Worm (Caenorhabditis elegans): ENCODE data around the gene spig-3.

DNA sequence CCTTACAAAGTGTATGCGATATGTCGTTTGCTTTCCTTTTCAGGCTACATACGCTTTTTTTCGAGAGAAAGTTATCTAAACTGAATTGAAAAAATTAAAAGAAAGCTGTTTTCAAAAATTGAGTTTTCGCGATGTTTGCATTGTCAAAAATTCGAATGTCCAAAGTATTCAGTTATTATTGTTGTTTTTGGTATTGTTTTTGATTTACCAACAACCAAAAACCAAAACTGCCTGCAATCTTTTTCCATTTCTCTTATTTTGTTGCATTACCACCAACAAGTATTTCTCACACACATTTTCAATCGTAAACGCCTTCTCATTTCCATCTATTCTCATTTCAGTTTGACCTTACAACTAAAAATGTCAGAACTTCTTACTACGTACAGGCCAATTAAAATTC lies 29.3 kb upstream of the spig-3 start, which contains the start of gene pepm-1:
- TF ChIP-seq nhr-23 (tag; optimal IDR thresholded peaks at IDR 0.05) = no peak
- TF ChIP-seq egl-27 (tag; optimal IDR thresholded peaks at IDR 0.05) = no peak
- no peak for TF ChIP-seq sea-2 (GFP tag; optimal IDR thresholded peaks at IDR 0.05)
- no peak for TF ChIP-seq lin-15B (tag; optimal IDR thresholded peaks at IDR 0.05)
- no peak for TF ChIP-seq mdl-1 (tag; optimal IDR thresholded peaks at IDR 0.05)
- TF ChIP-seq nhr-12 (tag; optimal IDR thresholded peaks at IDR 0.05) = no peak
- no peak for TF ChIP-seq unc-62 (GFP tag; optimal IDR thresholded peaks at IDR 0.05)
- TF ChIP-seq lin-39 (tag; optimal IDR thresholded peaks at IDR 0.05) = no peak

Data from whole organism, L3 larva.